Worm (Caenorhabditis elegans) whole organism, L1 larva: ENCODE measurements around the gene lmtr-2.

ENCODE experiments used
- C04F5.9 ChIP-seq: sonication (generic microtip); optimal IDR thresholded peaks from 2 replicates; lab custom pipeline; 2016; ENCODE audit warnings: missing genetic modification characterization, missing compliant biosample characterization
- C16A3.4 ChIP-seq: fragments of 150-350 bp; optimal IDR thresholded peaks from 2 replicates; lab custom pipeline; 2014; ENCODE audit warnings: missing biosample characterization, missing genetic modification characterization
- C34B4.2 ChIP-seq: sonication (generic microtip); optimal IDR thresholded peaks from 2 replicates; lab custom pipeline; 2017; ENCODE audit warnings: mild to moderate bottlenecking, missing genetic modification characterization, missing compliant biosample characterization
- Y116A8C.19 ChIP-seq: sonication (generic microtip); optimal IDR thresholded peaks from 2 replicates; lab custom pipeline; 2016; ENCODE audit warnings: missing compliant biosample characterization, missing genetic modification characterization, borderline replicate concordance
- alr-1 ChIP-seq: fragments of 200-800 bp; sonication (Bioruptor generic); optimal IDR thresholded peaks from 2 replicates; lab custom pipeline; 2018; ENCODE audit warnings: borderline replicate concordance, mild to moderate bottlenecking, missing genetic modification characterization, missing compliant biosample characterization
- ama-1 ChIP-seq: fragments of 150-350 bp; optimal IDR thresholded peaks from 2 replicates; lab custom pipeline; 2014
- blmp-1 ChIP-seq: fragments of 150-350 bp; optimal IDR thresholded peaks from 2 replicates; lab custom pipeline; 2014; ENCODE audit warnings: missing biosample characterization, missing genetic modification characterization
- ceh-8 ChIP-seq: fragments of 200-800 bp; sonication (Bioruptor generic); optimal IDR thresholded peaks from 2 replicates; lab custom pipeline; 2018; ENCODE audit warnings: mild to moderate bottlenecking, missing genetic modification characterization, moderate library complexity, missing compliant biosample characterization
- ces-1 ChIP-seq: fragments of 150-350 bp; optimal IDR thresholded peaks from 2 replicates; lab custom pipeline; 2014; ENCODE audit warnings: missing biosample characterization, missing genetic modification reagents, missing genetic modification characterization
- dpl-1 ChIP-seq, 3 experiments: fragments of 150-350 bp in 2 of 3; sonication (generic microtip) in 1 of 3; optimal IDR thresholded peaks; 2 replicates each; lab custom pipeline; 2014 to 2017; ENCODE audit warnings: missing biosample characterization in 3 of 3, missing genetic modification characterization in 3 of 3, missing genetic modification reagents in 3 of 3
- dsc-1 ChIP-seq: sonication (generic microtip); optimal IDR thresholded peaks from 2 replicates; lab custom pipeline; 2016; ENCODE audit warnings: mild to moderate bottlenecking, missing genetic modification characterization, missing compliant biosample characterization
- efl-1 ChIP-seq, 4 experiments: fragments of 150-350 bp; optimal IDR thresholded peaks in 3 of 4; peaks in 1 of 4; 1 replicate in 1 of 4; 2 replicates in 3 of 4; lab custom pipeline; 2014; ENCODE audit warnings: missing biosample characterization in 2 of 4, missing genetic modification characterization in 2 of 4, missing genetic modification reagents in 2 of 4
- efl-3 ChIP-seq: fragments of 200-800 bp; sonication (Bioruptor generic); optimal IDR thresholded peaks from 2 replicates; lab custom pipeline; 2018; ENCODE audit warnings: mild to moderate bottlenecking, missing genetic modification characterization, missing compliant biosample characterization
- egl-13 ChIP-seq: sonication (generic microtip); optimal IDR thresholded peaks from 2 replicates; lab custom pipeline; 2016; ENCODE audit warnings: missing genotype, missing genetic modification reagents, missing genetic modification characterization, missing compliant biosample characterization
- elt-3 ChIP-seq, 6 experiments: fragments of 150-350 bp in 1 of 6; sonication (generic microtip); optimal IDR thresholded peaks; 2 replicates each; lab custom pipeline; 2017 to 2018; ENCODE audit warnings: missing biosample characterization in 6 of 6, missing genetic modification characterization in 6 of 6, inconsistent platforms in 1 of 6
- fkh-10 ChIP-seq: sonication (generic microtip); optimal IDR thresholded peaks from 2 replicates; lab custom pipeline; 2017; ENCODE audit warnings: missing biosample characterization, missing genetic modification reagents, missing genetic modification characterization
- fkh-8 ChIP-seq: sonication (generic microtip); optimal IDR thresholded peaks from 2 replicates; lab custom pipeline; 2016; ENCODE audit warnings: mild to moderate bottlenecking, missing genetic modification characterization, missing compliant biosample characterization
- grh-1 ChIP-seq: fragments of 200-800 bp; sonication (Bioruptor generic); IDR thresholded peaks from 2 replicates; pipeline ENCODE4 v1.3.6; 2022; ENCODE audit warnings: missing genetic modification reagents, missing genetic modification characterization, missing compliant biosample characterization
- hpl-2 ChIP-seq: fragments of 150-350 bp; optimal IDR thresholded peaks from 2 replicates; lab custom pipeline; 2014; ENCODE audit warnings: missing biosample characterization, missing genetic modification reagents, missing genetic modification characterization
- isw-1 ChIP-seq: fragments of 200-800 bp; sonication (Bioruptor generic); IDR thresholded peaks from 2 replicates; pipeline ENCODE4 v1.3.6; 2022; ENCODE audit warnings: missing genetic modification characterization, missing compliant biosample characterization
- jun-1 ChIP-seq: fragments of 150-350 bp; optimal IDR thresholded peaks from 2 replicates; lab custom pipeline; 2014; ENCODE audit warnings: missing biosample characterization, missing genetic modification reagents, missing genetic modification characterization
- lin-14 ChIP-seq: fragments of 200-800 bp; sonication (Bioruptor generic); optimal IDR thresholded peaks from 2 replicates; lab custom pipeline; 2018; ENCODE audit warnings: mild to moderate bottlenecking, missing genetic modification characterization, moderate library complexity, missing compliant biosample characterization
- lin-15B ChIP-seq: fragments of 150-350 bp; sonication (generic microtip); optimal IDR thresholded peaks from 3 replicates; lab custom pipeline; 2014; ENCODE audit warnings: missing biosample characterization, missing genetic modification characterization
- lin-35 ChIP-seq, 2 experiments: fragments of 150-350 bp; optimal IDR thresholded peaks; 2 replicates each; lab custom pipeline; 2014; ENCODE audit warnings: missing biosample characterization in 2 of 2, missing genetic modification characterization in 2 of 2, missing genetic modification reagents in 2 of 2
- lsy-2 ChIP-seq, 2 experiments: fragments of 150-350 bp; optimal IDR thresholded peaks; 2 replicates each; lab custom pipeline; 2014; ENCODE audit warnings: missing biosample characterization in 2 of 2, missing genetic modification characterization in 2 of 2
- mab-9 ChIP-seq: fragments of 200-800 bp; sonication (Bioruptor generic); IDR thresholded peaks from 2 replicates; pipeline ENCODE4 v1.3.6; 2022; ENCODE audit warnings: missing genetic modification reagents, missing genetic modification characterization, missing compliant biosample characterization
- nhr-12 ChIP-seq: sonication (generic microtip); optimal IDR thresholded peaks from 2 replicates; lab custom pipeline; 2017; ENCODE audit warnings: missing biosample characterization, missing genetic modification characterization
- nhr-19 ChIP-seq: fragments of 200-800 bp; sonication (Bioruptor generic); conservative IDR thresholded peaks from 2 replicates; pipeline ENCODE4 v1.3.6; 2022; ENCODE audit warnings: missing genetic modification characterization, missing compliant biosample characterization
- nhr-20 ChIP-seq: sonication (generic microtip); optimal IDR thresholded peaks from 2 replicates; lab custom pipeline; 2016; ENCODE audit warnings: mild to moderate bottlenecking, missing genetic modification characterization, missing compliant biosample characterization
- nhr-47 ChIP-seq: sonication (generic microtip); optimal IDR thresholded peaks from 2 replicates; lab custom pipeline; 2016; ENCODE audit warnings: mild to moderate bottlenecking, missing genetic modification characterization, moderate library complexity, missing compliant biosample characterization
- nhr-71 ChIP-seq: sonication (generic microtip); optimal IDR thresholded peaks from 2 replicates; lab custom pipeline; 2016; ENCODE audit warnings: mild to moderate bottlenecking, missing genetic modification characterization, moderate library complexity, missing compliant biosample characterization
- nhr-77 ChIP-seq: fragments of 150-350 bp; optimal IDR thresholded peaks from 2 replicates; lab custom pipeline; 2014; ENCODE audit warnings: missing biosample characterization, missing genetic modification characterization
- nhr-84 ChIP-seq: sonication (generic microtip); optimal IDR thresholded peaks from 2 replicates; lab custom pipeline; 2017; ENCODE audit warnings: missing biosample characterization, missing genetic modification characterization
- nhr-90 ChIP-seq: sonication (generic microtip); optimal IDR thresholded peaks from 2 replicates; lab custom pipeline; 2016; ENCODE audit warnings: mild to moderate bottlenecking, missing genetic modification characterization, missing compliant biosample characterization; ENCODE audit not compliant: poor library complexity
- pag-3 ChIP-seq: sonication (generic microtip); optimal IDR thresholded peaks from 2 replicates; lab custom pipeline; 2017; ENCODE audit warnings: missing genetic modification characterization, mild to moderate bottlenecking, missing compliant biosample characterization, antibody characterized with exemption, borderline replicate concordance; ENCODE audit not compliant: insufficient read depth
- pax-3 ChIP-seq: fragments of 200-800 bp; sonication (Bioruptor generic); optimal IDR thresholded peaks from 2 replicates; lab custom pipeline; 2018; ENCODE audit warnings: mild to moderate bottlenecking, missing genetic modification characterization, moderate library complexity, missing compliant biosample characterization
- rnt-1 ChIP-seq: sonication (generic microtip); optimal IDR thresholded peaks from 2 replicates; lab custom pipeline; 2016; ENCODE audit warnings: mild to moderate bottlenecking, missing genetic modification characterization, moderate library complexity, missing compliant biosample characterization
- skn-1 ChIP-seq: fragments of 150-350 bp; optimal IDR thresholded peaks from 2 replicates; lab custom pipeline; 2014; ENCODE audit warnings: missing biosample characterization, missing genetic modification characterization
- snu-23 ChIP-seq: sonication (generic microtip); optimal IDR thresholded peaks from 2 replicates; lab custom pipeline; 2016; ENCODE audit warnings: missing genetic modification characterization, missing compliant biosample characterization
- sox-4 ChIP-seq: sonication (generic microtip); optimal IDR thresholded peaks from 2 replicates; lab custom pipeline; 2016; ENCODE audit warnings: missing genetic modification characterization, missing compliant biosample characterization
- sptf-1 ChIP-seq: fragments of 150-350 bp; optimal IDR thresholded peaks from 2 replicates; lab custom pipeline; 2014; ENCODE audit warnings: missing biosample characterization, missing genetic modification characterization
- tbx-2 ChIP-seq: sonication (generic microtip); optimal IDR thresholded peaks from 2 replicates; lab custom pipeline; 2016; ENCODE audit warnings: missing genetic modification characterization, missing compliant biosample characterization
- unc-130 ChIP-seq: fragments of 150-350 bp; optimal IDR thresholded peaks from 2 replicates; lab custom pipeline; 2017; ENCODE audit warnings: missing biosample characterization, missing genetic modification characterization, inconsistent platforms
- unc-30 ChIP-seq: sonication (generic microtip); optimal IDR thresholded peaks from 2 replicates; lab custom pipeline; 2017; ENCODE audit warnings: missing biosample characterization, missing genetic modification characterization
- unc-62 ChIP-seq: fragments of 150-350 bp; optimal IDR thresholded peaks from 2 replicates; lab custom pipeline; 2014; ENCODE audit warnings: missing biosample characterization, missing genetic modification reagents, missing genetic modification characterization
- unc-98 ChIP-seq: fragments of 200-800 bp; sonication (Bioruptor generic); IDR thresholded peaks from 2 replicates; pipeline ENCODE4 v1.3.6; 2022; ENCODE audit warnings: missing genetic modification characterization, missing compliant biosample characterization
- ztf-11 ChIP-seq, 2 experiments: sonication (generic microtip); optimal IDR thresholded peaks; 2 replicates each; lab custom pipeline; 2016 to 2017; ENCODE audit warnings: missing genetic modification characterization in 2 of 2, missing biosample characterization in 1 of 2, missing compliant biosample characterization in 1 of 2

The lmtr-2 gene

DNA sequence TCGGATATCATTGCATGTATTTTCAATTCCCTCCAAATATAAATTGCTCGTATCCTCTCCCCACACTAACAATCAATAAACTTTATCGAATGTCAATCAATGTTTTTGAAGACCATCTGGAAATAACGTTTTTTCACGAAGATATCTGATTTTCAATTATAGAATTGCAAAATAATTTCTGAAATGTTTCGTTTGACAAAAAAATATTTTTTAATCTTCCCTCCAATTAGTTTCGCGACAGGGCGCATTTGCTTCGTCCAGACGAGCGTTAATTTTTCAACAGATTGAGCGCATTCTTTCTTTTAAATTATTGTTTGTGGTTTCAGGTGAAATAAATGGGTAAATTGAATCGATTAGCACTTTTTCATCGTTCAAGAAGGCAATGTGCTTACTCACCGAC, 20.2 kb upstream of the lmtr-2 start, which contains the start of gene vars-1 (continued):
- TF ChIP-seq isw-1 (GFP tag; lab: Robert Waterston, UW) (peak; percentile 23; the same call in 1 of the 2 replicates), dpl-1 (GFP tag; optimal IDR thresholded peaks at IDR 0.05; lab: Kevin White, UChicago) (peak; percentile 92 to 97 (median 97)), C16A3.4 (tag; lab: Kevin White, UChicago) (peak; percentile 67), pax-3 (tag; lab: Kevin White, UChicago) (no peak), unc-130 (tag; lab: Kevin White, UChicago) (peak; percentile 63), lsy-2 (tag; optimal IDR thresholded peaks at IDR 0.05; lab: Kevin White, UChicago) (peak; percentile 74 to 84), mab-9 (GFP tag; lab: Robert Waterston, UW) (no peak), fkh-10 (GFP tag; lab: Kevin White, UChicago) (no peak), nhr-71 (tag; lab: Kevin White, UChicago) (peak; percentile 74), ztf-11 (tag; optimal IDR thresholded peaks at IDR 0.05; lab: Kevin White, UChicago) (no peak), nhr-77 (tag; lab: Kevin White, UChicago) (peak; percentile 51), unc-30 (no peak), lin-35 (GFP tag; optimal IDR thresholded peaks at IDR 0.05; lab: Kevin White, UChicago) (peak; percentile 96 to 98), nhr-19 (GFP tag; lab: Robert Waterston, UW) (peak; percentile 63), blmp-1 (peak; percentile 70), fkh-8 (tag; lab: Kevin White, UChicago) (no peak), dsc-1 (tag; lab: Kevin White, UChicago) (peak; percentile 51), skn-1 (tag; lab: Kevin White, UChicago) (peak; percentile 57), egl-13 (tag; lab: Kevin White, UChicago) (no peak), rnt-1 (tag; lab: Kevin White, UChicago) (peak; percentile 70), nhr-20 (tag; lab: Kevin White, UChicago) (peak; percentile 71), efl-3 (no peak), lin-14 (no peak), jun-1 (tag; lab: Kevin White, UChicago) (no peak), nhr-84 (tag; lab: Kevin White, UChicago) (no peak), unc-98 (GFP tag; lab: Robert Waterston, UW) (no peak), elt-3 (tag; optimal IDR thresholded peaks at IDR 0.05; lab: Kevin White, UChicago) (no peak), nhr-90 (tag; lab: Kevin White, UChicago) (peak; percentile 61), ceh-8 (GFP tag; lab: Kevin White, UChicago) (no peak), sox-4 (tag; lab: Kevin White, UChicago) (no peak), snu-23 (GFP tag; lab: Kevin White, UChicago) (peak; percentile 75), nhr-12 (tag; lab: Kevin White, UChicago) (no peak), C34B4.2 (tag; lab: Kevin White, UChicago) (no peak), nhr-47 (tag; lab: Kevin White, UChicago) (peak; percentile 70), lin-15B (tag; lab: Kevin White, UChicago) (peak; percentile 40), efl-1 (optimal IDR thresholded peaks at IDR 0.05; lab: Kevin White, UChicago) (peak; percentile 97 to 99), efl-1 (GFP tag; optimal IDR thresholded peaks at IDR 0.05 in 1 of 2; lab: Kevin White, UChicago) (peak; percentile 97 to 100), C04F5.9 (tag; lab: Kevin White, UChicago) (no peak), grh-1 (GFP tag; lab: Robert Waterston, UW) (no peak), ama-1 (lab: Kevin White, UChicago) (no peak), Y116A8C.19 (tag; lab: Kevin White, UChicago) (no peak), hpl-2 (GFP tag; lab: Kevin White, UChicago) (no peak), tbx-2 (tag; lab: Kevin White, UChicago) (peak; percentile 66), sptf-1 (tag; lab: Kevin White, UChicago) (no peak), alr-1 (tag; lab: Kevin White, UChicago) (no peak), pag-3 (tag; lab: Kevin White, UChicago) (no peak), ces-1 (GFP tag; lab: Kevin White, UChicago) (no peak), unc-62 (GFP tag; lab: Kevin White, UChicago) (no peak)
- TF ChIP-seq, all 84 proteins: peak for 32
